Worm (Caenorhabditis elegans) whole organism, early embryonic: ENCODE results near the gene zip-1.
"Not testable (repeated sequence)": the region's sequence is repeated elsewhere in the genome, so short reads cannot be mapped to it uniquely, and the experiment has no call there.

Experiments used
- F13C5.2 ChIP-seq: sonication (generic microtip); optimal IDR thresholded peaks from 2 replicates; lab custom pipeline; 2017; ENCODE audit warnings: mild to moderate bottlenecking, missing genetic modification characterization, inconsistent platforms, missing compliant biosample characterization
- ama-1 ChIP-seq: fragments of 150-350 bp; optimal IDR thresholded peaks from 2 replicates; lab custom pipeline; 2014
- ceh-13 ChIP-seq: fragments of 200-800 bp; sonication (Bioruptor generic); optimal IDR thresholded peaks from 2 replicates; lab custom pipeline; 2018; ENCODE audit warnings: mild to moderate bottlenecking, missing genetic modification characterization, missing compliant biosample characterization
- ets-7 ChIP-seq: sonication (generic microtip); optimal IDR thresholded peaks from 2 replicates; lab custom pipeline; 2016; ENCODE audit warnings: missing genotype, missing genetic modification characterization, missing compliant biosample characterization
- flt-1 ChIP-seq: fragments of 200-800 bp; sonication (Bioruptor generic); IDR thresholded peaks from 2 replicates; pipeline ENCODE4 v1.3.6; 2022; ENCODE audit warnings: missing genetic modification characterization, missing compliant biosample characterization
- hmbx-1 ChIP-seq: sonication (generic microtip); optimal IDR thresholded peaks from 2 replicates; lab custom pipeline; 2016; ENCODE audit warnings: mild to moderate bottlenecking, missing genetic modification characterization, missing compliant biosample characterization
- hmg-4 ChIP-seq: fragments of 200-800 bp; sonication (Bioruptor generic); optimal IDR thresholded peaks from 2 replicates; lab custom pipeline; 2018; ENCODE audit warnings: mild to moderate bottlenecking, missing genetic modification characterization, missing compliant biosample characterization
- hnd-1 ChIP-seq: sonication (generic microtip); optimal IDR thresholded peaks from 2 replicates; lab custom pipeline; 2016; ENCODE audit warnings: missing genetic modification characterization, missing compliant biosample characterization
- pes-1 ChIP-seq: fragments of 200-800 bp; sonication (Bioruptor generic); IDR thresholded peaks from 2 replicates; pipeline ENCODE4 v1.3.6; 2022; ENCODE audit warnings: missing genetic modification reagents, missing genetic modification characterization, missing compliant biosample characterization
- sea-1 ChIP-seq: fragments of 200-800 bp; sonication (Bioruptor generic); conservative IDR thresholded peaks from 2 replicates; pipeline ENCODE4 v1.3.6; 2022; ENCODE audit warnings: missing genetic modification characterization, missing compliant biosample characterization
- tbx-11 ChIP-seq: fragments of 200-800 bp; sonication (Bioruptor generic); IDR thresholded peaks from 2 replicates; pipeline ENCODE4 v1.3.6; 2022; ENCODE audit warnings: missing genetic modification characterization, missing compliant biosample characterization
- tbx-37 ChIP-seq: fragments of 200-800 bp; sonication (Bioruptor generic); conservative IDR thresholded peaks from 2 replicates; pipeline ENCODE4 v1.3.6; 2022; ENCODE audit warnings: missing genetic modification reagents, missing genetic modification characterization, missing compliant biosample characterization
- tra-4 ChIP-seq: sonication (generic microtip); optimal IDR thresholded peaks from 2 replicates; lab custom pipeline; 2017; ENCODE audit warnings: missing genetic modification characterization, missing compliant biosample characterization

DNA sequence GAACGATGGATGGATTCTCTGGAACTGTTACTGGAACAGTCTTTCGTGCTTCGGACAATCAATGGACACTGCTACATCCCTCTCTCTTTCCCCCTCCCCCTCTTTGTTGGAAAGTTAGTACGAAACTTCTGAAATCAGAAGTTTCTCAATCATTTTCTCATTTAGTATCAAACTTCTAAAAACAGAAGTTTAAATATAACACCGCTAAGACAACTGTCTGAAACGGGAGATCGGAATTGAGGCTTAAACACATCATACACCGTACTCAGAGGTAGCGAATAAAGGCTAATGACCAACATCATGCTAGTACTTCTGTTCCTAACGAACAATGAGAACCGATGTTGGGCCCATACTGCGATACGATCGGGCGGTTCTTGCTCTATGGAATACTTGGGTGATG, 53.1 kb downstream of the zip-1 start, which contains the start of gene Y49E10.30:
- not testable (repeated sequence) for TF ChIP-seq tbx-11 (GFP tag; lab: Robert Waterston, UW); flt-1 (GFP tag; lab: Robert Waterston, UW); sea-1; pes-1 (GFP tag; lab: Robert Waterston, UW); ceh-13; ama-1 (lab: Kevin White, UChicago); hmg-4 (GFP tag; lab: Kevin White, UChicago); hmbx-1 (tag; lab: Kevin White, UChicago); tbx-37 (GFP tag; lab: Robert Waterston, UW); F13C5.2 (tag; lab: Kevin White, UChicago); ets-7 (tag; lab: Kevin White, UChicago); hnd-1 (tag; lab: Kevin White, UChicago); tra-4 (tag; lab: Kevin White, UChicago)
